Fruit fly (Drosophila melanogaster) Kc167 (cell line): ENCODE results near the gene EloB.

Experiments
- Myc ChIP-seq: fragments of >200 bp; optimal IDR thresholded peaks from 2 replicates; lab custom pipeline; 2017; ENCODE audit warnings: missing external identifiers
- Sin3A ChIP-seq: fragments of >200 bp; optimal IDR thresholded peaks from 2 replicates; lab custom pipeline; 2018; ENCODE audit warnings: missing external identifiers
- insv ChIP-seq: fragments of >200 bp; optimal IDR thresholded peaks from 3 replicates; lab custom pipeline; 2018; ENCODE audit warnings: missing external identifiers

- no peak for TF ChIP-seq insv (lab: Kevin White, UChicago)
- TF ChIP-seq Sin3A (lab: Kevin White, UChicago) = no peak
- no peak for TF ChIP-seq Myc (lab: Kevin White, UChicago)
Observed at dm6 chr3R:20608199-20608598, 28.5 kb upstream of the EloB start.
